Worm (Caenorhabditis elegans): ENCODE results near the gene lec-11.

lec-11 gene

ce11 chrIV:6576728-6577101 is 13.2 kb downstream of the lec-11 start (continued):
- no peak for TF ChIP-seq ceh-90 (tag; optimal IDR thresholded peaks at IDR 0.05)
- TF ChIP-seq tbx-2 (tag; optimal IDR thresholded peaks at IDR 0.05) = peak; percentile 22
- TF ChIP-seq lin-13 (GFP tag; optimal IDR thresholded peaks at IDR 0.05) = peak; percentile 35
- TF ChIP-seq nhr-20 (tag; optimal IDR thresholded peaks at IDR 0.05) = peak; percentile 74
- peak in 2 of 6 experiments; percentile 18 to 28 for TF ChIP-seq elt-3 (tag; optimal IDR thresholded peaks at IDR 0.05)
- no peak for TF ChIP-seq F16B12.6 (tag; optimal IDR thresholded peaks at IDR 0.05)
- peak; percentile 53 for TF ChIP-seq swsn-7 (tag; optimal IDR thresholded peaks at IDR 0.05)
- no peak for TF ChIP-seq mab-9 (GFP tag; IDR thresholded peaks at IDR 0.05)
- TF ChIP-seq C16A3.4 (tag; optimal IDR thresholded peaks at IDR 0.05) = peak; percentile 49
- TF ChIP-seq C04F5.9 (tag; optimal IDR thresholded peaks at IDR 0.05) = no peak
- peak in 1 of 2 experiments; percentile 30 for TF ChIP-seq mdl-1 (tag; optimal IDR thresholded peaks at IDR 0.05)

ce11 chrIV:6575959-6576727 is 13.8 kb downstream of the lec-11 start:
- no peak for TF ChIP-seq lin-15B (tag; optimal IDR thresholded peaks at IDR 0.05)
- peak; percentile 14 for TF ChIP-seq jun-1 (tag; optimal IDR thresholded peaks at IDR 0.05)
- no peak for TF ChIP-seq ceh-8 (GFP tag; optimal IDR thresholded peaks at IDR 0.05)
- TF ChIP-seq mep-1 (tag; optimal IDR thresholded peaks at IDR 0.05) = peak; percentile 40
- TF ChIP-seq C16A3.4 (tag; optimal IDR thresholded peaks at IDR 0.05) = no peak
- TF ChIP-seq lin-14 (GFP tag; optimal IDR thresholded peaks at IDR 0.05) = peak; percentile 13
- TF ChIP-seq efl-1 (optimal IDR thresholded peaks at IDR 0.05) = peak; percentile 12 to 27
- no peak for TF ChIP-seq efl-1 (GFP tag; optimal IDR thresholded peaks at IDR 0.05 in 1 of 2)
- peak in 1 of 2 experiments; percentile 47 for TF ChIP-seq lin-35 (GFP tag; optimal IDR thresholded peaks at IDR 0.05)
- no peak for TF ChIP-seq mef-2 (tag; optimal IDR thresholded peaks at IDR 0.05)

ce11 chrIV:6574343-6574742 is 15.6 kb downstream of the lec-11 start:
- TF ChIP-seq nhr-20 (tag; optimal IDR thresholded peaks at IDR 0.05) (no peak), lin-35 (GFP tag; optimal IDR thresholded peaks at IDR 0.05) (peak in 1 of 2 experiments; percentile 31), efl-1 (optimal IDR thresholded peaks at IDR 0.05) (peak in 1 of 2 experiments; percentile 18), efl-1 (GFP tag; optimal IDR thresholded peaks at IDR 0.05 in 1 of 2) (no peak), nhr-71 (tag; optimal IDR thresholded peaks at IDR 0.05) (peak; percentile 26), ceh-82 (tag; optimal IDR thresholded peaks at IDR 0.05) (peak in 1 of 3 experiments; percentile 20), dsc-1 (tag; optimal IDR thresholded peaks at IDR 0.05) (peak; percentile 9), lin-13 (GFP tag; optimal IDR thresholded peaks at IDR 0.05) (no peak)

- TF ChIP-seq zag-1 (tag; optimal IDR thresholded peaks at IDR 0.05) (no peak), ama-1 (optimal IDR thresholded peaks at IDR 0.05) (no peak), unc-62 (GFP tag; optimal IDR thresholded peaks at IDR 0.05) (no peak), lin-35 (GFP tag; optimal IDR thresholded peaks at IDR 0.05) (no peak), C04F5.9 (tag; optimal IDR thresholded peaks at IDR 0.05) (no peak), zip-4 (GFP tag; optimal IDR thresholded peaks at IDR 0.05) (no peak), elt-2 (tag; optimal IDR thresholded peaks at IDR 0.05) (no peak), snu-23 (GFP tag; optimal IDR thresholded peaks at IDR 0.05) (peak; percentile 4), efl-1 (optimal IDR thresholded peaks at IDR 0.05) (no peak), efl-1 (GFP tag; optimal IDR thresholded peaks at IDR 0.05 in 1 of 2) (peak in 1 of 2 experiments; percentile 84), elt-3 (tag; optimal IDR thresholded peaks at IDR 0.05) (no peak), tbx-2 (tag; optimal IDR thresholded peaks at IDR 0.05) (no peak), hlh-17 (GFP tag; optimal IDR thresholded peaks at IDR 0.05; ENCODE audit: borderline replicate concordance) (no peak), dpl-1 (GFP tag; optimal IDR thresholded peaks at IDR 0.05) (no peak)
Measured at ce11 chrIV:6572655-6573054, 17.3 kb downstream of the lec-11 start.

ce11 chrIV:6572238-6572637 is 17.7 kb downstream of the lec-11 start, which contains the start of gene bicd-1:
Gene bicd-1, minus strand, starts transcription at chrIV:6572338.
- no peak for TF ChIP-seq ceh-63 (GFP tag; optimal IDR thresholded peaks at IDR 0.05)
- TF ChIP-seq fkh-8 (tag; optimal IDR thresholded peaks at IDR 0.05) = no peak
- no peak for TF ChIP-seq snpc-4 (tag; optimal IDR thresholded peaks at IDR 0.05)
